Worm (Caenorhabditis elegans) whole organism, early embryonic: ENCODE results near the gene ctf-18.

Experiments
- B0310.2 ChIP-seq: sonication (generic microtip); optimal IDR thresholded peaks from 2 replicates; lab custom pipeline; 2016; ENCODE audit warnings: mild to moderate bottlenecking, missing genetic modification characterization, missing compliant biosample characterization
- ama-1 ChIP-seq: fragments of 150-350 bp; optimal IDR thresholded peaks from 2 replicates; lab custom pipeline; 2014
- hnd-1 ChIP-seq: sonication (generic microtip); optimal IDR thresholded peaks from 2 replicates; lab custom pipeline; 2016; ENCODE audit warnings: missing genetic modification characterization, missing compliant biosample characterization
- pes-1 ChIP-seq: fragments of 200-800 bp; sonication (Bioruptor generic); IDR thresholded peaks from 2 replicates; pipeline ENCODE4 v1.3.6; 2022; ENCODE audit warnings: missing genetic modification reagents, missing genetic modification characterization, missing compliant biosample characterization

ce11 chrIV:10122205-10122604 lies 4.2 kb downstream of the ctf-18 start, which contains the start of gene irld-21:
- TF ChIP-seq ama-1 (lab: Kevin White, UChicago) (no peak), hnd-1 (no peak), B0310.2 (tag; lab: Kevin White, UChicago) (no peak), pes-1 (GFP tag; lab: Robert Waterston, UW) (no peak)
